Worm (Caenorhabditis elegans) whole organism, young adult: ENCODE measurements around the gene ZC190.7.

ENCODE experiments used
- B0019.2 ChIP-seq: fragments of 200-800 bp; sonication (Bioruptor generic); conservative IDR thresholded peaks from 2 replicates; pipeline ENCODE4 v1.3.6; 2022; ENCODE audit warnings: missing genetic modification reagents, missing genetic modification characterization, missing compliant biosample characterization
- F23B12.7 ChIP-seq: sonication (generic microtip); optimal IDR thresholded peaks from 2 replicates; lab custom pipeline; 2017; ENCODE audit warnings: missing genetic modification characterization, mild to moderate bottlenecking, missing compliant biosample characterization, antibody characterized with exemption, moderate library complexity; ENCODE audit not compliant: insufficient read depth
- attf-5 ChIP-seq: fragments of 200-800 bp; sonication (Bioruptor generic); optimal IDR thresholded peaks from 2 replicates; lab custom pipeline; 2018; ENCODE audit warnings: mild to moderate bottlenecking, missing genetic modification characterization, missing compliant biosample characterization
- cebp-2 ChIP-seq: fragments of 200-800 bp; sonication (Bioruptor generic); IDR thresholded peaks from 2 replicates; pipeline ENCODE4 v1.3.6; 2022; ENCODE audit warnings: missing genetic modification characterization, missing compliant biosample characterization
- ceh-79 ChIP-seq: sonication (generic microtip); optimal IDR thresholded peaks from 2 replicates; lab custom pipeline; 2017; ENCODE audit warnings: mild to moderate bottlenecking, missing genetic modification characterization, missing compliant biosample characterization
- gei-17 ChIP-seq: fragments of 200-800 bp; sonication (Bioruptor generic); optimal IDR thresholded peaks from 2 replicates; lab custom pipeline; 2018; ENCODE audit warnings: mild to moderate bottlenecking, missing genetic modification characterization, missing compliant biosample characterization
- nhr-90 ChIP-seq: sonication (generic microtip); optimal IDR thresholded peaks from 2 replicates; lab custom pipeline; 2016; ENCODE audit warnings: missing genotype, mild to moderate bottlenecking, missing genetic modification characterization, missing compliant biosample characterization
- sea-2 ChIP-seq: fragments of 200-800 bp; sonication (Bioruptor generic); IDR thresholded peaks from 2 replicates; pipeline ENCODE4 v1.3.6; 2022; ENCODE audit warnings: missing genetic modification characterization, missing compliant biosample characterization

ce11 chrV:8662056-8663006 is 24.3 kb downstream of the ZC190.7 start:
- TF ChIP-seq attf-5 (GFP tag; lab: Kevin White, UChicago) (no peak), cebp-2 (GFP tag; lab: Robert Waterston, UW) (no peak), sea-2 (GFP tag; lab: Robert Waterston, UW) (no peak), ceh-79 (no peak), B0019.2 (no peak), gei-17 (GFP tag; lab: Kevin White, UChicago) (no peak), nhr-90 (no peak), F23B12.7 (tag; lab: Kevin White, UChicago) (no peak)
